Worm (Caenorhabditis elegans): ENCODE data around the gene jmjd-1.2.
A peak's percentile ranks its signal among the peaks of the same experiment; 100 is the strongest.

ce11 chrIV:4665079-4665478 lies 4.3 kb downstream of the jmjd-1.2 start, which contains the start of gene F29B9.1:
- TF ChIP-seq unc-130 (GFP tag; optimal IDR thresholded peaks at IDR 0.05) (no peak), F33H1.4 (GFP tag; IDR thresholded peaks at IDR 0.05) (0 out of 2 replicates have a peak, but pooled peaks have one; percentile 29), rcor-1 (GFP tag; IDR thresholded peaks at IDR 0.05) (no peak), efl-1 (GFP tag; optimal IDR thresholded peaks at IDR 0.05) (no peak), F57C9.4 (tag; optimal IDR thresholded peaks at IDR 0.05) (no peak), ztf-22 (GFP tag; optimal IDR thresholded peaks at IDR 0.05) (no peak), ceh-40 (GFP tag; IDR thresholded peaks at IDR 0.05) (no peak), F49E8.2 (tag; optimal IDR thresholded peaks at IDR 0.05; ENCODE audit: insufficient read depth) (no peak), egl-18 (GFP tag; IDR thresholded peaks at IDR 0.05) (no peak), ztf-3 (GFP tag; optimal IDR thresholded peaks at IDR 0.05) (no peak)

All from whole organism, young adult.